Fruit fly (Drosophila melanogaster) whole organism, embryonic: ENCODE data around the gene eEF1alpha2.
A peak's percentile ranks its signal among the peaks of the same experiment; 100 is the strongest.

Experiments
- Bdp1 ChIP-seq: fragments of 200-800 bp; sonication (Bioruptor generic); optimal IDR thresholded peaks from 3 replicates; lab custom pipeline; 2016; ENCODE audit warnings: missing biosample characterization, missing genetic modification characterization
- CG13123 ChIP-seq: fragments of 200-800 bp; sonication (Bioruptor generic); optimal IDR thresholded peaks from 2 replicates; lab custom pipeline; 2016; ENCODE audit warnings: missing biosample characterization, missing genetic modification characterization
- CG13287 ChIP-seq: fragments of 200-800 bp; sonication (Bioruptor generic); IDR thresholded peaks from 2 replicates; pipeline ENCODE4 v1.3.6; 2022; ENCODE audit warnings: missing biosample characterization, missing genetic modification characterization; ENCODE audit not compliant: partially characterized antibody
- CG13775 ChIP-seq: fragments of 200-800 bp; sonication (Bioruptor generic); optimal IDR thresholded peaks from 3 replicates; lab custom pipeline; 2017; ENCODE audit warnings: missing biosample characterization, mild to moderate bottlenecking, missing genetic modification characterization
- CG13894 ChIP-seq: fragments of 200-800 bp; sonication (Bioruptor generic); optimal IDR thresholded peaks from 3 replicates; lab custom pipeline; 2018; ENCODE audit warnings: missing biosample characterization, mild to moderate bottlenecking, missing genetic modification characterization, moderate library complexity
- CG14710 ChIP-seq: fragments of 200-800 bp; sonication (Bioruptor generic); optimal IDR thresholded peaks from 3 replicates; lab custom pipeline; 2019; ENCODE audit warnings: missing biosample characterization, mild to moderate bottlenecking, missing genetic modification characterization, moderate library complexity
- CG15514 ChIP-seq: fragments of 200-800 bp; sonication (Bioruptor generic); optimal IDR thresholded peaks from 3 replicates; lab custom pipeline; 2017; ENCODE audit warnings: missing biosample characterization, missing genetic modification characterization, mild to moderate bottlenecking, moderate library complexity, missing genetic modification reagents
- CG18011 ChIP-seq: fragments of 200-800 bp; sonication (Bioruptor generic); optimal IDR thresholded peaks from 2 replicates; lab custom pipeline; 2017; ENCODE audit warnings: missing biosample characterization, missing genetic modification characterization, mild to moderate bottlenecking, moderate library complexity, missing genotype
- CG18476 ChIP-seq: fragments of 200-800 bp; sonication (Bioruptor generic); optimal IDR thresholded peaks from 2 replicates; lab custom pipeline; 2016; ENCODE audit warnings: missing biosample characterization, mild to moderate bottlenecking, missing genetic modification characterization
- CG30431 ChIP-seq: fragments of 200-800 bp; sonication (Bioruptor generic); optimal IDR thresholded peaks from 2 replicates; lab custom pipeline; 2017; ENCODE audit warnings: missing biosample characterization, missing genetic modification characterization
- CG31365 ChIP-seq: fragments of 200-800 bp; sonication (Bioruptor generic); optimal IDR thresholded peaks from 2 replicates; lab custom pipeline; 2018; ENCODE audit warnings: missing biosample characterization, mild to moderate bottlenecking, missing genetic modification characterization
- CG31441 ChIP-seq: fragments of 200-800 bp; sonication (Bioruptor generic); IDR thresholded peaks from 2 replicates; pipeline ENCODE4 v1.3.6; 2022; ENCODE audit warnings: missing biosample characterization, missing genetic modification characterization
- CG34376 ChIP-seq: fragments of 200-800 bp; sonication (Bioruptor generic); optimal IDR thresholded peaks from 2 replicates; lab custom pipeline; 2018; ENCODE audit warnings: missing biosample characterization, mild to moderate bottlenecking, missing genetic modification characterization
- CG4424 ChIP-seq: fragments of 200-800 bp; sonication (Bioruptor generic); optimal IDR thresholded peaks from 3 replicates; lab custom pipeline; 2016; ENCODE audit warnings: missing biosample characterization, missing genetic modification characterization
- CG7839 ChIP-seq: fragments of 200-800 bp; sonication (Bioruptor generic); optimal IDR thresholded peaks from 3 replicates; lab custom pipeline; 2018; ENCODE audit warnings: missing biosample characterization, mild to moderate bottlenecking, missing genetic modification characterization, moderate library complexity
- CG7928 ChIP-seq: fragments of 200-800 bp; sonication (Bioruptor generic); optimal IDR thresholded peaks from 2 replicates; lab custom pipeline; 2017; ENCODE audit warnings: missing biosample characterization, mild to moderate bottlenecking, missing genetic modification characterization
- CG7963 ChIP-seq: fragments of 200-800 bp; sonication (Bioruptor generic); IDR thresholded peaks from 3 replicates; pipeline ENCODE4 v1.3.6; 2022; ENCODE audit warnings: missing biosample characterization, missing genetic modification characterization; ENCODE audit not compliant: partially characterized antibody
- CG9215 ChIP-seq: fragments of 200-800 bp; sonication (Bioruptor generic); IDR thresholded peaks from 2 replicates; pipeline ENCODE4 v1.3.6; 2022; ENCODE audit warnings: missing biosample characterization, missing genetic modification characterization
- CG9797 ChIP-seq: fragments of 200-800 bp; sonication (Bioruptor generic); optimal IDR thresholded peaks from 3 replicates; lab custom pipeline; 2018; ENCODE audit warnings: missing biosample characterization, mild to moderate bottlenecking, missing genetic modification characterization
- CkIIα-i1 ChIP-seq: fragments of 200-800 bp; sonication (Bioruptor generic); IDR thresholded peaks from 2 replicates; pipeline ENCODE4 v1.3.6; 2022; ENCODE audit warnings: missing biosample characterization, missing genetic modification characterization
- Dll ChIP-seq: fragments of 200-800 bp; sonication (Bioruptor generic); IDR thresholded peaks from 4 replicates; pipeline ENCODE4 v1.3.6; 2022; ENCODE audit warnings: missing biosample characterization, missing genetic modification characterization; ENCODE audit not compliant: partially characterized antibody
- H15 ChIP-seq: fragments of 200-800 bp; sonication (Bioruptor generic); IDR thresholded peaks from 3 replicates; pipeline ENCODE4 v1.3.6; 2022; ENCODE audit warnings: missing biosample characterization, missing genetic modification characterization
- H2.0 ChIP-seq: fragments of 200-800 bp; sonication (Bioruptor generic); IDR thresholded peaks from 2 replicates; pipeline ENCODE4 v1.3.6; 2022; ENCODE audit warnings: missing biosample characterization, missing genetic modification characterization
- HHEX ChIP-seq: fragments of 200-800 bp; sonication (Bioruptor generic); optimal IDR thresholded peaks from 3 replicates; lab custom pipeline; 2017; ENCODE audit warnings: missing biosample characterization, mild to moderate bottlenecking, missing genetic modification characterization, missing genetic modification reagents
- HLH4C ChIP-seq: fragments of 200-800 bp; sonication (Bioruptor generic); IDR thresholded peaks from 3 replicates; pipeline ENCODE4 v1.3.6; 2022; ENCODE audit warnings: missing biosample characterization, missing genetic modification characterization; ENCODE audit not compliant: partially characterized antibody
- HmgD ChIP-seq: fragments of 200-800 bp; sonication (Bioruptor generic); optimal IDR thresholded peaks from 3 replicates; lab custom pipeline; 2016; ENCODE audit warnings: missing biosample characterization, missing genetic modification characterization
- Hr3 ChIP-seq: fragments of 200-800 bp; sonication (Bioruptor generic); optimal IDR thresholded peaks from 3 replicates; lab custom pipeline; 2016; ENCODE audit warnings: missing biosample characterization, missing genetic modification characterization
- Hsf ChIP-seq: fragments of 200-800 bp; sonication (Bioruptor generic); optimal IDR thresholded peaks from 3 replicates; lab custom pipeline; 2016; ENCODE audit warnings: missing biosample characterization, missing genetic modification characterization
- Optix ChIP-seq: fragments of 200-800 bp; sonication (Bioruptor generic); IDR thresholded peaks from 3 replicates; pipeline ENCODE4 v1.3.6; 2022; ENCODE audit warnings: missing biosample characterization, missing genetic modification characterization
- Sox102F ChIP-seq: fragments of 200-800 bp; sonication (Bioruptor generic); optimal IDR thresholded peaks from 2 replicates; lab custom pipeline; 2018; ENCODE audit warnings: missing biosample characterization, mild to moderate bottlenecking, missing genetic modification characterization, moderate library complexity
- ara ChIP-seq: fragments of 200-800 bp; sonication (Bioruptor generic); IDR thresholded peaks from 2 replicates; pipeline ENCODE4 v1.3.6; 2022; ENCODE audit warnings: missing biosample characterization, missing genetic modification characterization
- corto ChIP-seq: fragments of 200-800 bp; sonication (Bioruptor generic); optimal IDR thresholded peaks from 2 replicates; lab custom pipeline; 2016; ENCODE audit warnings: missing biosample characterization, mild to moderate bottlenecking, missing genetic modification characterization, moderate library complexity
- emc ChIP-seq: fragments of 200-800 bp; sonication (Bioruptor generic); optimal IDR thresholded peaks from 2 replicates; lab custom pipeline; 2016; ENCODE audit warnings: missing biosample characterization, missing genetic modification characterization
- esg ChIP-seq: fragments of 200-800 bp; sonication (Bioruptor generic); conservative IDR thresholded peaks from 2 replicates; pipeline ENCODE4 v1.3.6; 2022; ENCODE audit warnings: missing biosample characterization, missing genetic modification characterization
- eyg ChIP-seq: fragments of 200-800 bp; sonication (Bioruptor generic); optimal IDR thresholded peaks from 3 replicates; lab custom pipeline; 2016; ENCODE audit warnings: missing biosample characterization, missing genetic modification characterization
- gce ChIP-seq: fragments of 200-800 bp; sonication (Bioruptor generic); IDR thresholded peaks from 3 replicates; pipeline ENCODE4 v1.3.6; 2022; ENCODE audit warnings: missing biosample characterization, missing genetic modification characterization
- h ChIP-seq: fragments of >200 bp; optimal IDR thresholded peaks from 2 replicates; lab custom pipeline; 2017
- ken ChIP-seq: fragments of 200-800 bp; sonication (Bioruptor generic); IDR thresholded peaks from 3 replicates; pipeline ENCODE4 v1.3.6; 2022; ENCODE audit warnings: missing biosample characterization, missing genetic modification characterization
- oc ChIP-seq: fragments of 200-800 bp; sonication (Bioruptor generic); optimal IDR thresholded peaks from 2 replicates; lab custom pipeline; 2018; ENCODE audit warnings: missing biosample characterization, mild to moderate bottlenecking, missing genetic modification characterization, moderate library complexity
- onecut ChIP-seq: fragments of 200-800 bp; sonication (Bioruptor generic); IDR thresholded peaks from 2 replicates; pipeline ENCODE4 v1.3.6; 2022; ENCODE audit warnings: missing biosample characterization, missing genetic modification characterization
- psq ChIP-seq: fragments of 200-800 bp; sonication (Bioruptor generic); optimal IDR thresholded peaks from 2 replicates; lab custom pipeline; 2017; ENCODE audit warnings: missing biosample characterization, missing genetic modification characterization
- pum ChIP-seq: fragments of 200-800 bp; sonication (Bioruptor generic); optimal IDR thresholded peaks from 2 replicates; lab custom pipeline; 2016; ENCODE audit warnings: missing biosample characterization, missing genetic modification characterization
- ranshi ChIP-seq: fragments of 200-800 bp; sonication (Bioruptor generic); IDR thresholded peaks from 2 replicates; pipeline ENCODE4 v1.3.6; 2022; ENCODE audit warnings: missing biosample characterization, missing genetic modification characterization
- repo ChIP-seq: fragments of 200-800 bp; sonication (Bioruptor generic); optimal IDR thresholded peaks from 2 replicates; lab custom pipeline; 2016; ENCODE audit warnings: missing biosample characterization, missing genetic modification characterization
- slbo ChIP-seq: fragments of 200-800 bp; sonication (Bioruptor generic); IDR thresholded peaks from 2 replicates; pipeline ENCODE4 v1.3.6; 2022; ENCODE audit warnings: missing biosample characterization, missing genetic modification characterization
- tap ChIP-seq: fragments of 200-800 bp; optimal IDR thresholded peaks from 3 replicates; lab custom pipeline; 2019; ENCODE audit warnings: missing biosample characterization, mild to moderate bottlenecking, missing genetic modification characterization, moderate library complexity
- tgo ChIP-seq: fragments of 200-800 bp; sonication (Bioruptor generic); IDR thresholded peaks from 3 replicates; pipeline ENCODE4 v1.3.6; 2022; ENCODE audit warnings: missing biosample characterization, missing genetic modification characterization
- toy ChIP-seq: fragments of 200-800 bp; sonication (Bioruptor generic); IDR thresholded peaks from 2 replicates; pipeline ENCODE4 v1.3.6; 2022; ENCODE audit warnings: missing biosample characterization, missing genetic modification characterization
- usp ChIP-seq: fragments of >200 bp; optimal IDR thresholded peaks from 2 replicates; lab custom pipeline; 2017; ENCODE audit warnings: missing biosample characterization, missing genetic modification characterization
- yki ChIP-seq: fragments of >200 bp; optimal IDR thresholded peaks from 3 replicates; lab custom pipeline; 2018
- zen ChIP-seq: fragments of 200-800 bp; sonication (Bioruptor generic); optimal IDR thresholded peaks from 3 replicates; lab custom pipeline; 2018; ENCODE audit warnings: missing biosample characterization, mild to moderate bottlenecking, missing genetic modification characterization, moderate library complexity

Gene eEF1alpha2

DNA sequence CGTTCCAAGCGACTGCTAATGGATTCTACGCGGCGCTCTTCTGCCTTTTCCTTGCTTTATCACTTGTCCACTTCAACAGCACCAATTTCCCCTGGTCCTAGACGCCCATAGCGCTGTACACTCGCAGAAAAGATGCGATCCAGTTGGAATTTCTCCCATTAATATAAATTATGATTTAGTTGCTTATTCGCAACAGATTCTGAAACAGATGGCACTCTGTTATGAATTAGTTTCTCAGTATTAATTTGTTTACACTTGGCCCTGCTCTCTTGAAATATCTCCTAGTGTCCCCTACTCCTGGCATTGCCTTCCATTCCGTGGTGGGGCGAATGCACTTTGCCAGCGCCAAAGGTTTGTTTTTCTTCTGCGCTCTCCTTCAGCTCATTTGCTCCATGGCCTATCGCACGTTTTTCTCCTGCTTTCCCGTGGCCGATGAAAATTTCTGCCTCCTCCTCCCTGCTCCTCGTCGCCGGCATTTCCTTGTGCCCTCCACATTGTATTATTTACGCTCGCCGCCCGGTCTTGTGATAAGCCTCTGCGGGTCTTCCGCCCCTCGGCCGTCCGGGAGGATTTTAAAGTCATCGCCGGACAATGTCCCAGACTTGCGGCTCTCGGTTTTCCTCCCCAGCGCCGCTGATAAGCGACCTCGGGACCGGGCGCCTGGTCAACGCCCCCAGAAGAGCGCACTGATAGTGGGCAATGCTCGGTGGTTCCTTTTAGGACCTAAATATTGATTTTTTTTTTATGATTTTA, 31.9 kb upstream of the eEF1alpha2 start:
- TF ChIP-seq CG7963 (GFP tag; lab: Robert Waterston, UW) (no peak), CG7839 (no peak), H15 (GFP tag; lab: Robert Waterston, UW) (peak; percentile 35; the same call in 1 of the 3 replicates), pum (peak; percentile 10), CG18476 (GFP tag; lab: Kevin White, UChicago) (no peak), yki (no peak), CG18011 (GFP tag; lab: Kevin White, UChicago) (no peak), CG34376 (GFP tag; lab: Kevin White, UChicago) (no peak), H2.0 (GFP tag; lab: Robert Waterston, UW) (no peak), ara (GFP tag; lab: Robert Waterston, UW) (peak; percentile 82), ranshi (no peak), HHEX (GFP tag; lab: Kevin White, UChicago) (no peak), onecut (GFP tag; lab: Robert Waterston, UW) (no peak), CG13123 (no peak), tap (tag; lab: Kevin White, UChicago) (no peak), HLH4C (GFP tag; lab: Robert Waterston, UW) (no peak), Sox102F (no peak), tgo (no peak; the same call in 2 of the 3 replicates), CG13287 (no peak), HmgD (no peak), CG31365 (tag; lab: Kevin White, UChicago) (no peak), usp (GFP tag; lab: Kevin White, UChicago) (no peak), psq (GFP tag; lab: Kevin White, UChicago) (no peak), CG13894 (tag; lab: Kevin White, UChicago) (no peak), eyg (GFP tag; lab: Kevin White, UChicago) (no peak), repo (GFP tag; lab: Kevin White, UChicago) (no peak), CG30431 (no peak), CG9215 (GFP tag; lab: Robert Waterston, UW) (0 out of 2 replicates have a peak, but pooled peaks have one; percentile 18), CG9797 (GFP tag; lab: Kevin White, UChicago) (no peak), CkIIα-i1 (GFP tag; lab: Robert Waterston, UW) (no peak), Dll (no peak), CG13775 (GFP tag; lab: Kevin White, UChicago) (no peak), Hr3 (no peak), CG14710 (peak; percentile 49), CG4424 (GFP tag; lab: Kevin White, UChicago) (peak; percentile 19), Bdp1 (GFP tag; lab: Kevin White, UChicago) (no peak), CG7928 (no peak), gce (0 out of 3 replicates have a peak, but pooled peaks have one; percentile 12), CG31441 (GFP tag; lab: Robert Waterston, UW) (no peak; the same call in 1 of the 2 replicates), slbo (no peak), Optix (GFP tag; lab: Robert Waterston, UW) (no peak), corto (GFP tag; lab: Kevin White, UChicago) (no peak), emc (GFP tag; lab: Kevin White, UChicago) (no peak), toy (GFP tag; lab: Robert Waterston, UW) (no peak), esg (GFP tag; lab: Robert Waterston, UW) (no peak), Hsf (GFP tag; lab: Kevin White, UChicago) (no peak), ken (no peak), zen (tag; lab: Kevin White, UChicago) (no peak), oc (tag; lab: Kevin White, UChicago) (no peak), h (no peak), CG15514 (GFP tag; lab: Kevin White, UChicago) (no peak)
